Fruit fly (Drosophila melanogaster) Kc167 (cell line): Measurements from ENCODE around the gene CG14110.

Experiments
- Myc ChIP-seq: fragments of >200 bp; optimal IDR thresholded peaks from 2 replicates; lab custom pipeline; 2017; ENCODE audit warnings: missing external identifiers
- Sin3A ChIP-seq: fragments of >200 bp; optimal IDR thresholded peaks from 2 replicates; lab custom pipeline; 2018; ENCODE audit warnings: missing external identifiers
- h ChIP-seq: fragments of >200 bp; optimal IDR thresholded peaks from 3 replicates; lab custom pipeline; 2018; ENCODE audit warnings: missing external identifiers
- insv ChIP-seq: fragments of >200 bp; optimal IDR thresholded peaks from 3 replicates; lab custom pipeline; 2018; ENCODE audit warnings: missing external identifiers
- psq ChIP-seq: fragments of >200 bp; optimal IDR thresholded peaks from 2 replicates; lab custom pipeline; 2017; ENCODE audit warnings: missing external identifiers
- ttk ChIP-seq: sonication (Bioruptor generic); optimal IDR thresholded peaks from 2 replicates; lab custom pipeline; 2017; ENCODE audit warnings: missing external identifiers

CG14110 gene

DNA sequence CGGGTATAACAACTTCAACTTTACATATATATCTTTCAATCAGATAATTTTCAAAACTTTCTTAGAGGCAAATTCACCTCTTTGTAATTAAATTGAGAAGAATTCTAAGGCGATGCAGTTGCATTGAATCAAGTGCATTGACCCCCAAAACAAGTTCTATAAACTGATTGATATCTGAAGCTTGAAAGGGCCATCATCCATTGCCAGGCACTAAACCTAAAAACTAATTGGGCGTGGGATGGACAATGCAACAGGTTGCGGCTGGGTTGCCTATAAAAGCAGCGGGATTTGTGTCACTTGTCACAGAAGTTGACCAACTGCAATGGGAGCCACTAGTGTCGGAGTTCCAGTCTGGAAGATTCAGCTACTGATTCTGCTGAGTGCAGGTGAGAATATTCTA, at the start of gene CG14110:
CG14110 (plus strand) TSS at position 301 of the 400 bp plus-strand sequence.
- no peak for TF ChIP-seq psq (lab: Kevin White, UChicago)
- TF ChIP-seq ttk: no peak
- no peak for TF ChIP-seq h (lab: Kevin White, UChicago)
- TF ChIP-seq insv (lab: Kevin White, UChicago): no peak
- no peak for TF ChIP-seq Myc (lab: Kevin White, UChicago)
- no peak for TF ChIP-seq Sin3A (lab: Kevin White, UChicago)

DNA sequence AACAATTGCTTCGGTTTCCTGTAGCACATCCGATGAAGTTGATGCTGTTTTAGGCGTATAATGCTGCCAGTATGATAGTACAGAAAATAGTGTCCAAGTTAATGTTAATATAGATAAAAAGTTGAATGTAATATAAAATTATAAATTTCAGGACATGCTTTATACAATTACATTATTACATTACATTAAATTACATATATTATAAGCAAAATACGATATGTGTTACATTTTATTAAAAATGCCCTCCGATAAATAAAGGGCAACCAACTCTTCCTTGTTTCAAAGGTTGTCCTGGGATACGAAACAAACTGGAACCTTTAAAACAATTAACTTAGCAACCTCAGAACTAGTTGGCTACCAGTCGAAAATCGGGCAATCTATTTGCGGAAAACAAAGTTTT, 35.9 kb upstream of the CG14110 start, which contains the start of gene CG17687:
CG17687 (plus strand) TSS at position 301 of the 400 bp plus-strand sequence.
- TF ChIP-seq insv (lab: Kevin White, UChicago): no peak
- TF ChIP-seq Myc (lab: Kevin White, UChicago): no peak
- no peak for TF ChIP-seq ttk
- no peak for TF ChIP-seq h (lab: Kevin White, UChicago)
- no peak for TF ChIP-seq Sin3A (lab: Kevin White, UChicago)
- no peak for TF ChIP-seq psq (lab: Kevin White, UChicago)

DNA sequence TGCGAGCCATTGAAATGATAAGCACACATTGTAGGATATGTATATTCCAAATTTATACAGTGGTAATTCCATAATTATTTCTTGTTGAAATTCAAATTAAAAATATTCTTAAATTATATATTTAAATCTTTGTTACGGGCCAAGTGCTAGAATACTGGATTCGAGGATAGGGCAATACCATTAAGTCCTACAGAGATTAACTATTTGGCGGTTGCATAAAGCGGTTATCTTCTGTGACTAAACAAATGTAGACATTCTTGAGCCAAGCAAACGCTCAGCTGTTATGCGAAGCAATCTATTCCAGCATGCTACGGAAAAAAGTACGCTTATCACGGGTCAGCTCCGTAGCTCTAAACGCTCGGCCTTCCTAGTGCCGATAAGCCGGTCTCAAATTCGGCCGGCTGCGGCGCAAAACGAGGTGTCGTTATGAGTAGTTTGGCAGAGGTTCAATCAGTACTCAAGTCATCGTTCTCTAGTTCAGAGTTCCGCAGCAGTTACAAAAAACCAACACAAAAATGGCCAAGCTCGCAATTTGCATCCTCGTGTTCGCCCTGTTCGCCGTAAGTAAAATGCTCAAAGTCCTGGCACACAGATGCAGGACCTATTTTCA, 28.4 kb upstream of the CG14110 start, which contains the start of gene Nplp2:
Nplp2 (plus strand) TSS at position 293 of the 610 bp plus-strand sequence.
- TF ChIP-seq Sin3A (lab: Kevin White, UChicago): no peak
- no peak for TF ChIP-seq Myc (lab: Kevin White, UChicago)
- no peak for TF ChIP-seq h (lab: Kevin White, UChicago)
- no peak for TF ChIP-seq psq (lab: Kevin White, UChicago)
- TF ChIP-seq insv (lab: Kevin White, UChicago): no peak
- TF ChIP-seq ttk: no peak

dm6 chr3L:13377657-13378056, 6.9 kb upstream of the CG14110 start, which contains the start of gene CG14111:
Gene CG14111 (plus strand): TSS chr3L:13377957.
- TF ChIP-seq insv (lab: Kevin White, UChicago): no peak
- TF ChIP-seq h (lab: Kevin White, UChicago): no peak
- no peak for TF ChIP-seq Sin3A (lab: Kevin White, UChicago)
- no peak for TF ChIP-seq psq (lab: Kevin White, UChicago)
- no peak for TF ChIP-seq ttk
- TF ChIP-seq Myc (lab: Kevin White, UChicago): no peak

dm6 chr3L:13378202-13378601, 6.4 kb upstream of the CG14110 start, which contains the start of gene SNCF:
Gene SNCF (plus strand): TSS chr3L:13378583.
- TF ChIP-seq ttk (no peak), psq (lab: Kevin White, UChicago) (no peak), Myc (lab: Kevin White, UChicago) (no peak), Sin3A (lab: Kevin White, UChicago) (no peak), h (lab: Kevin White, UChicago) (no peak), insv (lab: Kevin White, UChicago) (no peak)

- no peak for TF ChIP-seq Sin3A (lab: Kevin White, UChicago)
- no peak for TF ChIP-seq insv (lab: Kevin White, UChicago)
Measured at dm6 chr3L:13381160-13381559, 3.4 kb upstream of the CG14110 start, which contains the start of gene CG14107. Gene CG14107 (minus strand): TSS chr3L:13381346.

DNA sequence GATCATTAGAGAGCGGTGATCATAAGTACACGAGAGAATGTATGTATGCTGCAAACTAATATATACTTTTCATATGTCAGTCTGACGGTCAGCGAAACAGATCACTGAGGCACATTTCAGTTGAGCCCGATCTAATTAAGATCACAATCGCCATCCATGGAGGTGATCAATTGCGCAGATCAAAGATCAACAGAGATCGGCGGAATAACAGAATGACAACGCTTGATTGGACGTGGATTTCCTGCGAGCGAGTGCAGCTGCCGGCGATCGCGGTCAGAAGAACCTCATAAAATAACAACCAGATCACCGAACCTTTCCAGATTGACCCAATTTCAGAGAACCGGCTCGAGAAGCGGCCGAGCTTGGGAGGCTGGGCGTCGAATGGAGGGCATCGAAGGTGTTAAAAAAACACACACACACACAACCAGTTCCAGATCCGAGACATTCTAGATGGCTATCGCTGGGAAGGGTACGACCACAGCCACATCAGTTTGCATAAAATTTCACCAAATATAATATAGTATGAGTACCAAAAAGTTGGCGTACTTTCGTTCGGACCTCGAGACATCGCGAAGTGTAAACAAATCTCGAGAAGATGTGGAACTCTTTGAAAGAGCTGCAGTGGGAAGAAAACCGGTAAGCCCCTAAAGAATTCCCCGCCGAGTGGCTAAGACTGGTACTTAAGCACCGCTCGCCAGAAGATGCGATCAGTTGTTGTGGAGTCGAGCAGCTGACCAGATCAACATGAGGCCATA, 2.4 kb upstream of the CG14110 start, which contains the start of gene ImpL1:
ImpL1 (plus strand) TSS at position 705 of the 755 bp plus-strand sequence.
- no peak for TF ChIP-seq insv (lab: Kevin White, UChicago)
- no peak for TF ChIP-seq h (lab: Kevin White, UChicago)
- no peak for TF ChIP-seq Sin3A (lab: Kevin White, UChicago)
- TF ChIP-seq psq (lab: Kevin White, UChicago): no peak
- no peak for TF ChIP-seq ttk
- TF ChIP-seq Myc (lab: Kevin White, UChicago): no peak

DNA sequence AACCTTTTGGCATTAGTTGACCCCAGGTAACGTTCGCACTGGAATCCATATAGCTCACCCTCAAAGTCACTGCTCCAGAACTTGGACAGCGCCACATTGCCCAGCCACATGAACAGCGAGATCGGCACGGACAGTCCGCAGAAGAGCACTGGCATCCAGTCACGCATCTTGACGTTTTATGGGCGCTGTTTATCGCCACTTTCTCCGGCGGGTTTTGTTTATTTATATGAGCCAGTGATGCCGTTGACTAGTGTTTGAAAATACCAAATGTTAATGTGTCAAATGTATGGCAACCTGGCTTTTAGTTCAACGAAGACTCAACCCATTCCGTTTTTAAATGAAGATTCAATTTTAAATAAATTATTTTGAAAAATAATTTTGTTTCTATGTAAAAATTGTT, 3.0 kb downstream of the CG14110 start, which contains the start of gene CG10171:
CG10171 (minus strand) TSS at position 300 of the 400 bp plus-strand sequence.
- no peak for TF ChIP-seq h (lab: Kevin White, UChicago)
- TF ChIP-seq Myc (lab: Kevin White, UChicago): no peak
- no peak for TF ChIP-seq psq (lab: Kevin White, UChicago)
- TF ChIP-seq ttk: no peak
- no peak for TF ChIP-seq Sin3A (lab: Kevin White, UChicago)
- no peak for TF ChIP-seq insv (lab: Kevin White, UChicago)

DNA sequence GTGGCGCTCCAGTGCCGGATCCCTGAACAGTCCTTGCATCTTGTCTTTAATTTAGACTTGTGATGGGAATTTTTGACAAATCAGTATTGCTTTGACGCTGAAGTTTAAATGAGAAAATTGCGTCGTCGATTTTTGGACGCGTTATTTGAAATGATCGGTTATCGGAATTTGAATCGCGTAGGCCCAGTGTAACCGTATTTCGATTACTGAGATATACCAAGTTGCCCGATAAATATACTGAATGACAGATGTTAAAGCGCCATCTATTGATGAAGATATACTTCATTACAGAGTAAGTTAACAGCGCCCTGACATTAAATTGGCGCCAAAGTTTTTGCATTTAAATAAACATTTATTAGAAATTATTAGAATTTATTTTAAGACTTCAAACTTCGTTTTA, 5.2 kb downstream of the CG14110 start, which contains the start of gene Poc1:
Poc1 (minus strand) TSS at position 173 of the 400 bp plus-strand sequence.
- no peak for TF ChIP-seq h (lab: Kevin White, UChicago)
- no peak for TF ChIP-seq insv (lab: Kevin White, UChicago)
- TF ChIP-seq ttk: no peak
- no peak for TF ChIP-seq psq (lab: Kevin White, UChicago)
- no peak for TF ChIP-seq Sin3A (lab: Kevin White, UChicago)
- TF ChIP-seq Myc (lab: Kevin White, UChicago): no peak

- TF ChIP-seq Myc (lab: Kevin White, UChicago) (no peak), psq (lab: Kevin White, UChicago) (no peak), Sin3A (lab: Kevin White, UChicago) (no peak), insv (lab: Kevin White, UChicago) (no peak), ttk (no peak), h (lab: Kevin White, UChicago) (no peak)
Measured at dm6 chr3L:13393538-13393937, 8.9 kb downstream of the CG14110 start.

DNA sequence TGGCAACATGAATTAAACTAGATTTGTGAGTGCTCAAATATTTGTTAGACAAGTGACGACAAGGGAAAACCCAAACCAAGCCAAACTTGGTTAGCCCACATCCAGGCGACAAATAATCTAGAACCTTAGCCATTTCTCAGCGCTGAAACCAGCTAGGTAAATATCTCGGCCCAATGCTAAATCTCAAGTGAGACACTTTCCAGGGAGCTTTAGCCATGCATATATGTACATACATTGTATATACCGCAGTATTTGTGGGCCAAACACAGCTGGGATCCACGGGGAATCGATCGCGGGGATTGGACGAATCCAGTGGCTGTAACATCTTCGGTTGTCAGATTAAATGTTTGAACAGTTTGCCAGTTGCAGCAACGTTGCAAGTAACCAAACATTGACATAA, 13.1 kb downstream of the CG14110 start:
- TF ChIP-seq ttk: no peak
- TF ChIP-seq psq (lab: Kevin White, UChicago): no peak
- TF ChIP-seq h (lab: Kevin White, UChicago): no peak
- TF ChIP-seq insv (lab: Kevin White, UChicago): no peak
- TF ChIP-seq Sin3A (lab: Kevin White, UChicago): no peak
- TF ChIP-seq Myc (lab: Kevin White, UChicago): no peak
